Worm (Caenorhabditis elegans): Measurements from ENCODE around the gene uncp-18.

uncp-18 gene

ce11 chrIV:438384-438783 lies 48.0 kb downstream of the uncp-18 start:
- TF ChIP-seq pes-1 (GFP tag; IDR thresholded peaks at IDR 0.05): no peak
- no peak for TF ChIP-seq tra-4 (tag; optimal IDR thresholded peaks at IDR 0.05)
- no peak for TF ChIP-seq hmbx-1 (tag; optimal IDR thresholded peaks at IDR 0.05)
- no peak for TF ChIP-seq sea-1 (GFP tag; conservative IDR thresholded peaks at IDR 0.05)
- no peak for TF ChIP-seq scrt-1 (GFP tag; IDR thresholded peaks at IDR 0.05)
- TF ChIP-seq ceh-13 (GFP tag; optimal IDR thresholded peaks at IDR 0.05): no peak
- no peak for TF ChIP-seq aly-1 (tag; optimal IDR thresholded peaks at IDR 0.05)
- TF ChIP-seq hmg-4 (GFP tag; optimal IDR thresholded peaks at IDR 0.05): no peak
- TF ChIP-seq hnd-1 (tag; optimal IDR thresholded peaks at IDR 0.05): no peak

- no peak for TF ChIP-seq scrt-1 (GFP tag; IDR thresholded peaks at IDR 0.05)
- TF ChIP-seq F13C5.2 (tag; optimal IDR thresholded peaks at IDR 0.05): no peak
- no peak for TF ChIP-seq flt-1 (GFP tag; IDR thresholded peaks at IDR 0.05)
- no peak for TF ChIP-seq hnd-1 (tag; optimal IDR thresholded peaks at IDR 0.05)
- no peak for TF ChIP-seq ceh-36 (tag; optimal IDR thresholded peaks at IDR 0.05)
- no peak for TF ChIP-seq pes-1 (GFP tag; IDR thresholded peaks at IDR 0.05)
- no peak for TF ChIP-seq hmg-4 (GFP tag; optimal IDR thresholded peaks at IDR 0.05)
- no peak for TF ChIP-seq sea-1 (GFP tag; conservative IDR thresholded peaks at IDR 0.05)
- TF ChIP-seq ets-7 (tag; optimal IDR thresholded peaks at IDR 0.05): no peak
- TF ChIP-seq aly-1 (tag; optimal IDR thresholded peaks at IDR 0.05): no peak
- TF ChIP-seq tbx-37 (GFP tag; conservative IDR thresholded peaks at IDR 0.05): no peak
- no peak for TF ChIP-seq tbx-11 (GFP tag; IDR thresholded peaks at IDR 0.05)
- no peak for TF ChIP-seq B0310.2 (tag; optimal IDR thresholded peaks at IDR 0.05)
- TF ChIP-seq ama-1 (optimal IDR thresholded peaks at IDR 0.05): no peak
- TF ChIP-seq tra-4 (tag; optimal IDR thresholded peaks at IDR 0.05): no peak
- TF ChIP-seq ceh-13 (GFP tag; optimal IDR thresholded peaks at IDR 0.05): no peak
Observed at ce11 chrIV:440509-440908, 50.1 kb downstream of the uncp-18 start, which contains the start of gene hum-8. hum-8 (minus strand) TSS chrIV:440554.

All from whole organism, early embryonic.